Fruit fly (Drosophila melanogaster): ENCODE results near the gene CG3285.

Gene CG3285

DNA sequence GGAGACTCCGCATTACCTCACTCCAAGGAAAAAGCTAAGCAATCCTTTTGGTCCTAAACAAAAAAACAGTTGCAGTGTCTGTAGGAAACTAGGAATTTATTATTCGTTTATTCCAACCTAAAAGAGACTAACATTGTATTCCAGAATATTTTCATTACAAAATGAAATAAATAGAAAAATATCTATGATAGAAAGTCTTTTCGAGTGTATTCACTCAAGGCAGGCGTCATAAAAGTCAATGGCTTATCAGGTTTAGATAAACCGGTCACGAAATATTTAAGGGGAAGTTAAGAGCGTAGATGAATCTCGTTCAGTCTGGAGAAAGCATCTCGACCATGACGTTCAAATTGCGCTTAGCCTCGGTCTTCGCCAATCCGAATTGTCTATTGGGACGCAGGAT is at the start of gene CG3285:
TSS of gene CG3285 (plus strand) at position 301 of the 400 bp plus-strand sequence.
- TF ChIP-seq ttk (optimal IDR thresholded peaks at IDR 0.05) (no peak), Sin3A (optimal IDR thresholded peaks at IDR 0.05) (no peak), h (optimal IDR thresholded peaks at IDR 0.05) (no peak), insv (optimal IDR thresholded peaks at IDR 0.05) (no peak), Myc (optimal IDR thresholded peaks at IDR 0.05) (no peak), psq (optimal IDR thresholded peaks at IDR 0.05) (no peak)

DNA sequence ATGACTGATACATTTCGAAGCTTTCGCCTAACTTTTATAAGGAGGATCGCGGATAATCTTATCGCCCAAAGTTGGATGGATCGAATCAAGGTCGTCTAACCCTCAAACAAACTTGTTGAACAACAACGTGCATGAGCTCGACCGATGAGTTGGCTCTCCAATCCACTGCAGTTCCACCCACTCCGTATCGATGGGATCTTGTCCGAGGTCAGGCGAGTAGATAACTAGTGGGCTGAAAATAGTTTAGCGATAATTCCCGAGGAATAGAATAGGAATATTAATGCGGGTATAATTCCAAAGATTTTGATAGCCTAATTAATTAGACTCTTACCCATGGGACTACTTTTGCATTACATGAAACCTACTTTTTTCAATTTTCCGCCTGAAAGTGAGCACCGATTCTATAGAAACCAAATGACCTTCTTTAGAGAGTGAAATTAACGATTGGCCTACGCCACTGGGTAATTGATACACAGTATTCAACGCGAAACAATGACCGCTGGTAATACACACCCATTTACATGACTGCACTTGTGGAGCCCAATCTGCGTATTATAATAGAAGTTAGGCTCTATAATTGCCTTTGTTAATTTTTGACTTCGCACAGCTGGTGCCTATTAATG is 36.9 kb upstream of the CG3285 start:
- TF ChIP-seq insv (optimal IDR thresholded peaks at IDR 0.05): no peak
- TF ChIP-seq h (optimal IDR thresholded peaks at IDR 0.05): no peak
- TF ChIP-seq psq (optimal IDR thresholded peaks at IDR 0.05): no peak
- TF ChIP-seq Sin3A (optimal IDR thresholded peaks at IDR 0.05): no peak
- no peak for TF ChIP-seq Myc (optimal IDR thresholded peaks at IDR 0.05)
- TF ChIP-seq ttk (optimal IDR thresholded peaks at IDR 0.05): no peak

DNA sequence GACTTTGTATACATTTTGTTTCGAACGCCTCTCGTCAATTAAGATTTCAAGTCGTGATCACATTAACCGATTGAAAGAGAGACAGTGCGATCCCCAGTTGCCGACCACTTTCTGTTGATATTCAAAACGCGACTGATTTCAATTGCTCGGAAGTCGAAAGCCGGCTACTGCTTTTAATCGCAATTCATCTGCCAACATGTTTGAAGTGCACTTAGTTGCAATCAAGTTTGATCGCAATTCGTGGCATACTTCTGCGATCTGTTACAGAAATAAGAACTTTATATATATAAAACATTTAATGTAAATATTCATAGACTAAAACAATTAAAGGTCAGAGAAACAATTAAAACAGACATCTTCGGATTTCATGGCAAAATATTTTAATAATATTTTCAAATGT is 36.2 kb upstream of the CG3285 start, which contains the start of gene CG9664:
TSS of gene CG9664 (minus strand) at position 135 of the 400 bp plus-strand sequence.
- TF ChIP-seq ttk (optimal IDR thresholded peaks at IDR 0.05) (no peak), Myc (optimal IDR thresholded peaks at IDR 0.05) (no peak)

DNA sequence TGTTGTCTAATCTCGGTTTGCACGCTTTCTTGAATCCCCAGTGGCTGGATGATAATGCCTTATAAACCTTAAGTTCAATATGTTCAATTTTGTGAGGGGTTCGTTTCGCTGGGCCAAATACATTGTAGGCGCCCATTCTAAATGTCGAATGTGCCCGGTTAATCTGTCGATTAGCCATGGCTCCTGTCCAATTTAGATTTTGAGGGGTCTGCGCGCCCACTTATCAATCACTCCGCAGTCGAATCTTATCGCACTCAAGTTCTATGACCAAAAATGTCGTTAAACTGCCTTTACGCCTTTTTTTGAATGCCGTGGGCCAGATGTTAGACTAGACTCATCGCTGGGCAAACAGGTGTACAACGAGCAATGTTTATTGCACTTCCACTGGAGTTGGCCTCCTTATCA is 32.7 kb upstream of the CG3285 start:
- no peak for TF ChIP-seq insv (optimal IDR thresholded peaks at IDR 0.05)
- TF ChIP-seq h (optimal IDR thresholded peaks at IDR 0.05): no peak
- TF ChIP-seq psq (optimal IDR thresholded peaks at IDR 0.05): no peak
- no peak for TF ChIP-seq Myc (optimal IDR thresholded peaks at IDR 0.05)

DNA sequence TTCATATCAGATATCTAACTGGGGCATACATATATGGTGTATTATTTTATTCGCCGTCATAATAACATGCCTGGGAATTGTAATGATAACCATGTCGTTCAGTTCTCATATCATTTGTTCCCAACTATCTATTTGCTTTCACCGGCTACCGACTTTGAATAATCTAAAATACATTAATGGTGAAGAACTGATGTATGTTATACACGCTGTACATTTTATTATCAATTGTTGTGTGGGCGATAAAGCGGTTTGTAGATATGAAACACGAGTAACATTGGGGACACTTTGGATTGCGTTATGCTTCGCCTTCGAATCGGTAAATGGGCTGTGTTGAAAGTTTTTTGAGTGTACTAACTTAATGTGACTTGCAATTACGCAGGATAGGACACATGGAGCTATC is 31.6 kb upstream of the CG3285 start:
- TF ChIP-seq Myc (optimal IDR thresholded peaks at IDR 0.05) (no peak), psq (optimal IDR thresholded peaks at IDR 0.05) (no peak), insv (optimal IDR thresholded peaks at IDR 0.05) (no peak), Sin3A (optimal IDR thresholded peaks at IDR 0.05) (no peak), h (optimal IDR thresholded peaks at IDR 0.05) (no peak), ttk (optimal IDR thresholded peaks at IDR 0.05) (no peak)

DNA sequence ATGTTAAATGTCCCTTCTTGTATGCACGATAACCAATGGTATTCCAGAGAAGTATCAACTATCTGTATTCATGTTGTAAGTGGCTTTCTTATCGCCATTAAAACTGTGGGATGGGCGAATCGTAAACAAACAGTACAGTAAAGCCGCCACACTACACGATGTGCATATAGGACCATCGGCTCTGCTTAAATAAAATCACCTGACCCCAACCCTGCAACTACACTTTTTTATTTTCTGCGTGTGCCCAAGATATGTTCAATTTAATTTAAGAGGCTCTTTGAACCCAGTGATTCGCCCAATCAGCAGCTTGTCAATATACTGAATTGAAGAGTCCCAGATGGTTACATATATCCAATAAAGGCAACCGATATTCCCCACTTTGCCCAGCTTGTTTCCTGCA is 30.9 kb upstream of the CG3285 start:
- TF ChIP-seq Sin3A (optimal IDR thresholded peaks at IDR 0.05) (no peak), insv (optimal IDR thresholded peaks at IDR 0.05) (no peak), psq (optimal IDR thresholded peaks at IDR 0.05) (no peak)

DNA sequence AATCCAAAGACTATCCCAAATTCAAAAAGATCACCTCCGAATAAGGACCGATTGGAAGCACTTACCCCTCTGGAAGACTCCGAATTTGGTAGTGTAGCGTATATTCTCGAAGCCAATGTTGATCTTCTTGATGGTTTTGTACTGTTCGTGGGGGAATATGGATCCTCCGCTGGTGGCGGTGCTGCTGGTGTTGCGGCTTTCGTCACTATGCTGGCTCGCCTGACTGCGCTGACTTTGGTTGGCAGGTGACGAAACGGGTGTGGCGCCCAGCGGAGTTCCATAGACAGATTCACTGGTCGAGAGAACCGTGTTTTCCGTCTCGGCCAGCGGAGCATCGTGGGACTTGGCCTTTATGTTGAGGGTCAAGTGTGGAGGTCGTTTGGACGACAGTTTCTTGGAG is 29.7 kb upstream of the CG3285 start:
- TF ChIP-seq psq (optimal IDR thresholded peaks at IDR 0.05) (no peak), ttk (optimal IDR thresholded peaks at IDR 0.05) (no peak), Sin3A (optimal IDR thresholded peaks at IDR 0.05) (no peak), insv (optimal IDR thresholded peaks at IDR 0.05) (no peak), h (optimal IDR thresholded peaks at IDR 0.05) (no peak), Myc (optimal IDR thresholded peaks at IDR 0.05) (no peak)

DNA sequence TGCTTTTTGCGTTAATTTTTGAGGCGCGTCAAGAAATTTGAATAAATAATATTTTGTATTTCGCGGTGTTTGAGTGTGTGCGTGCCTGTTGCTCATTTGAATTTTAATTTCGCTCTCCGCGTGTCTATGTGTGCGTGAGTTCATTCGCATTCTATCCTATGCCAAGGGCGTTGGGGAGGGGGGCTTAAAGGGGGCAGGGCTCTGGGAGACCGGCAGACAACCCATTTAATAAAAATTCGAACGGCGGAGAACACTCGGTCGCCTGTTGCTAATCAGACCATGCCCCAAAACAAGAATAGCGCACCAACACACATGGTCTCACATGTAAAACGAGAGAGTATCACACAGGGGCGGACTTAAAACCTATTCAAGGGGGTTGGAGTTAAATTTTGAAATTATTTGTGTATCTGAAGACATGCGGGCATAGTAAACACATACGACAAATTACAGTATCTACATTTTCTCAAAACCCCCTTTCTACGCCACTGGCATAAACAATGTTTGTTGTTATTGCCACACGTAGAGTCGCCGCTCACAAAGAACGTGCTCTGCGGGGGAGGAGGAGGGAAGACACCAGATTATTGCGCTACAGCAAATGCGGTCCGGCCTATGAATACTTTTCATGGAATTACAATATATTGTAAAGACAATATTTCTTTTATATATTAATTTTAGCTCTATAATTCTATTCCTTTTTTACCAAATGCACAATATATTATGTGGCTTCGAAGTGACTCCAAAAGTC is 28.8 kb upstream of the CG3285 start:
- TF ChIP-seq insv (optimal IDR thresholded peaks at IDR 0.05) (no peak), Myc (optimal IDR thresholded peaks at IDR 0.05) (no peak), ttk (optimal IDR thresholded peaks at IDR 0.05) (no peak), h (optimal IDR thresholded peaks at IDR 0.05) (no peak), psq (optimal IDR thresholded peaks at IDR 0.05) (no peak), Sin3A (optimal IDR thresholded peaks at IDR 0.05) (no peak)

DNA sequence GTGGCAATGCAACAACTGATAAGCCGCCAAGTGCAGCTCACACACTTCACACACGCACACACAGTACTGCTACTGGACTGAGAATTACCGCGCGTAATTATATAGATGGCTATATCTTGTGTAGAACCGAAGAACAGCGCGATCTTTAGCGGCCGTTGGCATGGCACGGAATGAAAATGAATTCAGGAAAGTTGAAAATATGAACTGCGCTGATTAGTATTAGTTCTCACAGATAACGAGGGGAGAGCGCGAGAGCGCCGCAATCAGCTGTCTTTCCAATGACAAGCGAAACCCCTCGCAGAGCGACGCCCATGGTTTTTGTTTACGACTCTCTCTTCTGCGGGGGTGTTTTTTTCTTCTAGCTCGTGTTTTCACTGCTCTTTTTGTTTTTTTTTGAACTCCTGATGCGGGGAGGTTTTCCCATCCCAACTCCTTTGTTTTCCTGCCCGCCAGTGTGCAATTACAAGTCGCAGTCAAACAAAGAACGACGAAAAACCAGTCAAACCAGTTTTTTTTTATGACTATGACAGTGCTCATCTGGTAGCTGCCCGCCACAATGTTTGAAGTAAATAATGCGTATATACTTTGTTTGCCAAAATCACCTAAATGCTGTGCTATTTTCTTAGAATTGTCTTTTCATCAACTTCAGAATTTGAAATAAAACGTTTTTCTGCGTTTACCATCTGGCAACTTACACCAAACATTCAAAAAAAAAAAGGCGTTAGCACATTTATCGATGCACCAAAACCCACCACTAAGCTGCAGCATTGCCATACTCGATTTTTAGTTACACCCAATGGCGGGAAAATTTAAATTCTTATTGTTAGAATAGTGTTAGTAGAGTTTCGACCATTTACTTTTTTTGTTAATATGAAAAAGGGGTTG is 27.5 kb upstream of the CG3285 start, which contains the start of gene CG9663:
TSS of gene CG9663 (minus strand) at position 173 of the 885 bp plus-strand sequence.
- TF ChIP-seq h (optimal IDR thresholded peaks at IDR 0.05) (no peak), psq (optimal IDR thresholded peaks at IDR 0.05) (no peak), ttk (optimal IDR thresholded peaks at IDR 0.05) (no peak), Sin3A (optimal IDR thresholded peaks at IDR 0.05) (no peak), insv (optimal IDR thresholded peaks at IDR 0.05) (no peak), Myc (optimal IDR thresholded peaks at IDR 0.05) (no peak)

DNA sequence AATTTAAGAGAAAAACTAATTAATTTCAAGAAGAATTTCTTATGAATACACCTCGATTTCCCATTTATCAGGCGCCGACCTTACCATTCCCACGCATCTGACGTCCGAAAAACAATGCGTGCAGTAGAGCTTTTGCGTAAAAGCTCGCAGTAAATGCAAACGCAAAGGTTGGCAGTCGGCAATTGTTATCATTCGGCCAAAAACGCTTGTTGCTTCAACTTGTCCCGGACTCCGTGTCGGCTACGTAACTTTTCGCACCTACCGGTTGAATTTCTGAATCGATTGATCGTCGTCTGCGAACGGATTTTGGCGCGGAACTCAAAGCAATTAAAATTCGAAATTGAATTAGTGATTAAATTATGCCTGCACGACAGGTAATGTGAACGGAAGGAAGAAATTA is 26.8 kb upstream of the CG3285 start, which contains the start of gene CG3277:
TSS of gene CG3277 (plus strand) at position 208 of the 400 bp plus-strand sequence.
- TF ChIP-seq insv (optimal IDR thresholded peaks at IDR 0.05) (no peak), Sin3A (optimal IDR thresholded peaks at IDR 0.05) (no peak), h (optimal IDR thresholded peaks at IDR 0.05) (no peak), psq (optimal IDR thresholded peaks at IDR 0.05) (no peak), ttk (optimal IDR thresholded peaks at IDR 0.05) (no peak), Myc (optimal IDR thresholded peaks at IDR 0.05) (no peak)

DNA sequence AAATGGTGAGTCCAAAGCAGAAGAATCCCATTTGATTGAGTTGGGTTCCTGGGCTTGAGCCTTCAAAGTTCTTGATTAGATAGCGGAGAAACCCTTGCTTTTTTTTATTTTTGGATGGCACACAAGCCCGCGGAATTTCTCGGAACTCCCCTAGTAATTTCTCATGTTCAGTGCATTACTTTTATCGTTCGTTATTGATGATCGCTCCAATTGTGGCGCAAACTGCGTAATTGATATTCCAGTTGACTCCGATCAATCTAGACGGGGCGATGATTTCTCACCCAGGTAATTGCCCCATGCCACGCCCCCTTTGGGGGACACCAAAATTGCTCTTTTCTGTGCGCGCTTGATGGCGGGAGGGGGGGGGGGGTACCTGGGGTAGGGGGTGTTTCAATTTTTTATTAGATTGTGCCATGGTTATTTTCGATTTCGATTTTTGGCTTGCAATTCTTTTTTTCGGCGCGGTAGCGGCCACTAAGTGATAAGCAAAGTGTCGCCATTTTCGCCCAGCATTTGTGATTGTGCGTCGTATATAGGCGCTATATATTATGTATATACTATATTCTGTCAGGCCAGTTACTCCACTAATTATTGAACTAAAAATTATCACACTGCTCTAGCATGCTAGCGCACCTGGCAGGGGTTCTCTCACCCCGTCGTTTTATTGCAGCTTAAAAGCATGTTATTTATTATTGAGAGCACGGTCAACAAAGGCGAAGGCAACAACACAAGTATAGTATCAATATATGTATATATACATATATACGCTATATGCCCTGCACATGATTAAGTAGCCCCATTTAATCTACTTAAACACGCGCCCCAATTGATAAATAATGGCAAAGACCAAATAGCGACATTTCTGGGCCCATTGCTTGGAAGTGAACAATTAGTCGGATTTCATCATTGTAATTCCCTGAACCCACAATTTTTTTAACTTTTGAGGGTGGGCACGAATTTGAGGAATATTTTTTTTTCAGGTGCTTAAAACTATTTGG is 25.6 kb upstream of the CG3285 start:
- TF ChIP-seq ttk (optimal IDR thresholded peaks at IDR 0.05) (no peak), h (optimal IDR thresholded peaks at IDR 0.05) (no peak), Sin3A (optimal IDR thresholded peaks at IDR 0.05) (no peak), psq (optimal IDR thresholded peaks at IDR 0.05) (no peak), Myc (optimal IDR thresholded peaks at IDR 0.05) (no peak), insv (optimal IDR thresholded peaks at IDR 0.05) (no peak)

Data from Kc167 (cell line).